Fruit fly (Drosophila melanogaster) whole organism, pupa: Measurements from ENCODE around the gene car.

Source experiments
- CG32121 ChIP-seq: fragments of 200-800 bp; sonication (Bioruptor generic); IDR thresholded peaks from 2 replicates; pipeline ENCODE4 v1.3.6; 2022; ENCODE audit warnings: missing biosample characterization, missing genetic modification characterization
- CG4496 ChIP-seq: fragments of 200-800 bp; sonication (Bioruptor generic); IDR thresholded peaks from 3 replicates; pipeline ENCODE4 v1.3.6; 2022; ENCODE audit warnings: missing biosample characterization, missing genetic modification characterization
- CG8159 ChIP-seq: fragments of 200-800 bp; sonication (Bioruptor generic); optimal IDR thresholded peaks from 3 replicates; lab custom pipeline; 2018; ENCODE audit warnings: missing biosample characterization, mild to moderate bottlenecking, missing genetic modification characterization, moderate library complexity
- gl ChIP-seq: fragments of 200-800 bp; sonication (Bioruptor generic); optimal IDR thresholded peaks from 2 replicates; lab custom pipeline; 2018; ENCODE audit warnings: missing biosample characterization, mild to moderate bottlenecking, missing genetic modification characterization
- rn ChIP-seq: fragments of 200-800 bp; sonication (Bioruptor generic); IDR thresholded peaks from 2 replicates; pipeline ENCODE4 v1.3.6; 2022; ENCODE audit warnings: missing biosample characterization, missing genetic modification characterization

DNA sequence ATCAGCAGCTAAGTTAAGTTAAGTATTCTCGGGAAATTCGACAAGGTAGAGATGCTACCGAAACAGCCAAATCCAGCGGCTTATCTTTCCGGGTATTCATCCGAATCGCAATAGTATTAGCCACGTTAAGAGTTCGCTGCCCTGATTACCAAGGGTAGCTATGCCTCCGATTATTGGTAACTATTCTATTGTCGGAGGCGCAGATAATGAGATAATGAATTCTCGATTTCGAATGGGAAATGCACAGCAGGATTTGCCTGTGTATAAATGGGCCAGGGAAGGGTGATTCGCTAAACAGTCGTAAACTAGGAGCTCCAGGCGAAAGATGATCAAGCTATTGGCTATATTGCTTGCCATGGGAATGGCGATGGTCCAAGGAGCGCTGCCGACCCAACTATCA is 17.5 kb downstream of the car start, which contains the start of gene CG14204:
- TF ChIP-seq CG8159 (tag; lab: Kevin White, UChicago) (no peak), gl (tag; lab: Kevin White, UChicago) (no peak), CG4496 (GFP tag; lab: Robert Waterston, UW) (no peak), CG32121 (GFP tag; lab: Robert Waterston, UW) (no peak), rn (GFP tag; lab: Robert Waterston, UW) (no peak)
